Worm (Caenorhabditis elegans): ENCODE results near the gene mcm-3AP.

The mcm-3AP gene

DNA sequence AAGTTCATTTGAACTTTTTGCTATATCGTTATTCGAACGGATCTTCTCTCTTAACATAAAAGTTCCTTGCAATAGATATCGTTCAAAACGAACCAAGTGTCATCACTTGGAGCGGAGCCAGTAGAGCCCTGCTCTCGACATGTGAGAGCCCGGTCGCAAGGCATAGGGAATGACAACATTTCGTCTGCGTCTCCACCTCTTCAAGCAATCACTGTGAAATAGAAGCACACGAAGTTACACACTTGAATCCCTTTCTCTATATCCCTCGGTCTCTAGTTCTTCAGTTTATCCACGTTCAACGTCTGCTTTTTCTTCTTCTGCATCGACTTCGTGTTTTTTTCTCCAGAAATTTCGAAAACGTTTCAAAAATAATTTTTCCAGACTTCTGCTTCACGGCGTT, 45.1 kb upstream of the mcm-3AP start, which contains the start of gene C49H3.6 (continued):
- TF ChIP-seq dpl-1 (GFP tag; optimal IDR thresholded peaks at IDR 0.05) (peak in 1 of 3 experiments; percentile 18), efl-1 (optimal IDR thresholded peaks at IDR 0.05) (peak; percentile 24 to 26), efl-1 (GFP tag; optimal IDR thresholded peaks at IDR 0.05 in 1 of 2) (no peak), lsy-2 (tag; optimal IDR thresholded peaks at IDR 0.05) (peak in 1 of 2 experiments; percentile 72), F16B12.6 (tag; optimal IDR thresholded peaks at IDR 0.05) (peak; percentile 13), nhr-47 (tag; optimal IDR thresholded peaks at IDR 0.05) (no peak), nhr-90 (tag; optimal IDR thresholded peaks at IDR 0.05; ENCODE audit: poor library complexity) (no peak), C16A3.4 (tag; optimal IDR thresholded peaks at IDR 0.05) (no peak), fkh-8 (tag; optimal IDR thresholded peaks at IDR 0.05) (peak; percentile 43), sup-37 (GFP tag; optimal IDR thresholded peaks at IDR 0.05) (no peak), ceh-82 (tag; optimal IDR thresholded peaks at IDR 0.05) (peak in 1 of 3 experiments; percentile 39), ces-1 (GFP tag; optimal IDR thresholded peaks at IDR 0.05) (no peak), ztf-11 (tag; optimal IDR thresholded peaks at IDR 0.05) (no peak), lir-3 (tag; optimal IDR thresholded peaks at IDR 0.05; ENCODE audit: poor library complexity) (peak; percentile 3), ceh-88 (GFP tag; IDR thresholded peaks at IDR 0.05) (0 out of 2 replicates have a peak, but pooled peaks have one; percentile 24), dsc-1 (tag; optimal IDR thresholded peaks at IDR 0.05) (peak; percentile 23), zip-4 (GFP tag; optimal IDR thresholded peaks at IDR 0.05) (no peak), efl-3 (GFP tag; optimal IDR thresholded peaks at IDR 0.05) (no peak), snu-23 (GFP tag; optimal IDR thresholded peaks at IDR 0.05) (peak; percentile 47), jun-1 (tag; optimal IDR thresholded peaks at IDR 0.05) (no peak), nhr-20 (tag; optimal IDR thresholded peaks at IDR 0.05) (peak; percentile 17)

DNA sequence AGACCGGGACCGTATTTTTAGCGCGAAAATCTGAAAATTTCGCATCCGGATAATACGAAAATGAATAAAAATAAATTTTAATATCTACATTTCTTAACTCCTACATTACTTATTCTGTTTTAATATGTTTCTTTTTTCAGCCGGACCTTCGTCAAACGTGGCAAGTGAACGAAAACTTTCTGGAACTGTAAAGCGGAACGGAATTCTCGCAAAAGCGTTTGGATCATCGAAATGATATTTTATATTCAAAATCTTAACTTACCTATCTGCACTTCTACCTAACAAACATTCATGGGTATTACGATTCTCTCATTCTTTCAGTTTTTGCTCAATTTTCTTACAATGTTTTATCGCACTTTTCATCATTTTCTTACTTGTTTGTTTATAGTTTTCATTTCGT, 41.8 kb upstream of the mcm-3AP start:
- TF ChIP-seq efl-1 (optimal IDR thresholded peaks at IDR 0.05): no peak
- TF ChIP-seq efl-1 (GFP tag; optimal IDR thresholded peaks at IDR 0.05 in 1 of 2): peak in 1 of 2 experiments; percentile 91
- TF ChIP-seq tbx-2 (tag; optimal IDR thresholded peaks at IDR 0.05): no peak

DNA sequence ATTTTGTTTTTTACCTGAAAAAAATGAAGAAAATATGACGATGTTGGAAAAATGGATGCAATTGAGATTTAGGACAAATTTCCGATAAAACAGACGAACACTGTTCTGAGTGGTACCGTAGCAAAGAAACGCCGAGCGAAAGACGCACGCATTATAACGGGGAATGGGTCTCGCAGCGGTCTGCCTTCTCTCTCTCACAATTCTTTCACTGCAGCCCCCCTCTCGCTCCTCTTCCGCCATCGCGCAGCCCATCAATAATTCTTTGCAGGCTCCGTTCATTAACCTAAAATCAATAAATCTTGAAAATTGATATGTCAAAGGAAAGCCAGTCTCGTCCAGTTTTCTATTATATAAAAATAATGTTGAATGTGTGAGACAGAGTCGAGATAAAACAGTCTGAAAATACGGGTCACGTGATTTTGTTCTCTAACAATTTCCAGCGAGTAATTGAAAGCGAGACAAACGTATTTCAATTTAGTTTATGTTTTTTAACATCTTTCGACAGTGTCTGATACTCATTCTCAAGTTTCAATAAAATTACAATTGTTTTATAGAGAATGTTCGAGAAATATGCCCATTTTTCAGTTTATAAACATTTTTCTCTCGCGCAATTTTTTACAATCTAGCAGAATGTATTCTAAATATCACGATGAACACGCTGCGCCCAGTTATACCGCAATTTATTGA, 38.9 kb upstream of the mcm-3AP start:
- peak in 1 of 2 experiments; percentile 32 for TF ChIP-seq efl-1 (optimal IDR thresholded peaks at IDR 0.05)
- TF ChIP-seq efl-1 (GFP tag; optimal IDR thresholded peaks at IDR 0.05 in 1 of 2): peak; percentile 9 to 92
- TF ChIP-seq tlp-1 (tag; optimal IDR thresholded peaks at IDR 0.05): no peak
- peak; percentile 38 for TF ChIP-seq nhr-71 (tag; optimal IDR thresholded peaks at IDR 0.05)
- TF ChIP-seq swsn-7 (tag; optimal IDR thresholded peaks at IDR 0.05): peak; percentile 20
- TF ChIP-seq nhr-85 (tag): no peak
- peak; percentile 41 for TF ChIP-seq egl-13 (tag; optimal IDR thresholded peaks at IDR 0.05)
- TF ChIP-seq lin-15B (tag; optimal IDR thresholded peaks at IDR 0.05): no peak
- peak; percentile 49 for TF ChIP-seq lin-14 (GFP tag; optimal IDR thresholded peaks at IDR 0.05)
- TF ChIP-seq ceh-82 (tag; optimal IDR thresholded peaks at IDR 0.05): no peak
- TF ChIP-seq Y116A8C.19 (tag; optimal IDR thresholded peaks at IDR 0.05; ENCODE audit: borderline replicate concordance): no peak
- no peak for TF ChIP-seq nhr-11 (tag; optimal IDR thresholded peaks at IDR 0.05)
- TF ChIP-seq unc-130 (tag; optimal IDR thresholded peaks at IDR 0.05): no peak
- TF ChIP-seq tbx-2 (tag; optimal IDR thresholded peaks at IDR 0.05): peak; percentile 3
- no peak for TF ChIP-seq ets-5 (GFP tag; IDR thresholded peaks at IDR 0.05)
- TF ChIP-seq nhr-90 (tag; optimal IDR thresholded peaks at IDR 0.05; ENCODE audit: poor library complexity): no peak
- TF ChIP-seq nhr-47 (tag; optimal IDR thresholded peaks at IDR 0.05): peak; percentile 34
- TF ChIP-seq snu-23 (GFP tag; optimal IDR thresholded peaks at IDR 0.05): peak; percentile 37
- TF ChIP-seq lin-13 (GFP tag; optimal IDR thresholded peaks at IDR 0.05): no peak
- no peak for TF ChIP-seq ztf-4 (tag; optimal IDR thresholded peaks at IDR 0.05)
- peak; percentile 53 for TF ChIP-seq mep-1 (tag; optimal IDR thresholded peaks at IDR 0.05)
- no peak for TF ChIP-seq ceh-90 (tag; optimal IDR thresholded peaks at IDR 0.05)
- no peak for TF ChIP-seq unc-30 (tag; optimal IDR thresholded peaks at IDR 0.05)
- peak; percentile 3 to 23 for TF ChIP-seq lin-35 (GFP tag; optimal IDR thresholded peaks at IDR 0.05)
- no peak for TF ChIP-seq ceh-63 (GFP tag; optimal IDR thresholded peaks at IDR 0.05)
- no peak for TF ChIP-seq nhr-76 (tag; optimal IDR thresholded peaks at IDR 0.05)
- TF ChIP-seq C34B4.2 (tag; optimal IDR thresholded peaks at IDR 0.05): no peak
- peak; percentile 18 to 51 for TF ChIP-seq lsy-2 (tag; optimal IDR thresholded peaks at IDR 0.05)
- peak in 1 of 2 experiments; percentile 13 for TF ChIP-seq mdl-1 (tag; optimal IDR thresholded peaks at IDR 0.05)

Measured in whole organism, L1 larva.